Worm (Caenorhabditis elegans): ENCODE measurements around the gene M60.7.

DNA sequence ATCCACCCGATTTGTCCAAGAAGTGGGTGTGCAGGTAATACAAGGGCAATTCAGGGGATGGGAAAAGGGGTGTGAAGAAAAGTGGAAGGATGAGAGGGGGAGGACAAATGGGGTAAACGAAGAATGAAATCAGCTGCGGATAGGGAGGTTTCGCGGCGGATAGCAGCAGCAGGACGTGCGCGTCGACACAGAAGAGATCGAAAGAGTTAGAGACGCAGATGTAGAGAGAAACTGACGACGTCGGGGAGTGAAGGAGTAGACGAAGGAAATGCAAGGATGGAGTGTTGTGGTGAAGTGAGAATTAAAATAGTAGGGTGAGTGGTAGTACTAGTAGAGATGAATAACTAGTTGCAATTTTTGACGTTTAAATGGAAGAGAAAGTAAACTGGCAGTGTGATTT is 8.7 kb downstream of the M60.7 start, which contains the start of gene M60.6:
- TF ChIP-seq snpc-4 (GFP tag; optimal IDR thresholded peaks at IDR 0.05) (no peak), snpc-4 (tag; optimal IDR thresholded peaks at IDR 0.05) (no peak), mxl-1 (tag; optimal IDR thresholded peaks at IDR 0.05) (no peak), nhr-27 (tag; optimal IDR thresholded peaks at IDR 0.05) (no peak), unc-62 (GFP tag; optimal IDR thresholded peaks at IDR 0.05) (no peak), dpff-1 (tag; optimal IDR thresholded peaks at IDR 0.05) (no peak), hrde-1 (tag; optimal IDR thresholded peaks at IDR 0.05; ENCODE audit: borderline replicate concordance) (no peak), mel-28 (tag; optimal IDR thresholded peaks at IDR 0.05; ENCODE audit: borderline replicate concordance) (no peak)
